Worm (Caenorhabditis elegans): ENCODE measurements around the gene F53F1.6.

F53F1.6 gene

ce11 chrV:13377130-13377529, 40.3 kb downstream of the F53F1.6 start (continued):
- no peak for TF ChIP-seq nhr-120 (GFP tag; IDR thresholded peaks at IDR 0.05)
- TF ChIP-seq nhr-27 (tag; optimal IDR thresholded peaks at IDR 0.05), result no peak
- no peak for TF ChIP-seq nfya-2 (GFP tag; IDR thresholded peaks at IDR 0.05)
- TF ChIP-seq nhr-80 (tag; optimal IDR thresholded peaks at IDR 0.05), result peak; percentile 91
- TF ChIP-seq let-607 (tag; optimal IDR thresholded peaks at IDR 0.05), result peak; percentile 79 to 91
- TF ChIP-seq snpc-4 (GFP tag; optimal IDR thresholded peaks at IDR 0.05), result no peak
- peak in 1 of 4 experiments; percentile 9 for TF ChIP-seq snpc-4 (tag; optimal IDR thresholded peaks at IDR 0.05)
- TF ChIP-seq Y67H2A.10 (GFP tag; conservative IDR thresholded peaks at IDR 0.05), result no peak
- TF ChIP-seq hmg-20 (GFP tag; IDR thresholded peaks at IDR 0.05), result no peak
- no peak for TF ChIP-seq nhr-179 (tag; optimal IDR thresholded peaks at IDR 0.05)

- TF ChIP-seq cebp-1 (GFP tag; IDR thresholded peaks at IDR 0.05), result no peak
- TF ChIP-seq cebp-1 (tag; optimal IDR thresholded peaks at IDR 0.05), result peak; percentile 19
- no peak for TF ChIP-seq rec-8 (tag; optimal IDR thresholded peaks at IDR 0.05)
- no peak for TF ChIP-seq zfh-2 (GFP tag; conservative IDR thresholded peaks at IDR 0.05)
- TF ChIP-seq tbx-9 (tag; optimal IDR thresholded peaks at IDR 0.05; ENCODE audit: borderline replicate concordance), result no peak
These were observed 41.6 kb downstream of the F53F1.6 start for ce11 chrV:13375861-13376260.

ce11 chrV:13374532-13374931, 42.9 kb downstream of the F53F1.6 start:
- TF ChIP-seq madf-8 (GFP tag; conservative IDR thresholded peaks at IDR 0.05) (no peak), lir-1 (GFP tag; conservative IDR thresholded peaks at IDR 0.05) (no peak), F52B5.7 (tag; optimal IDR thresholded peaks at IDR 0.05) (no peak), snpc-4 (GFP tag; optimal IDR thresholded peaks at IDR 0.05) (no peak), snpc-4 (tag; optimal IDR thresholded peaks at IDR 0.05) (no peak), dox-1 (GFP tag; IDR thresholded peaks at IDR 0.05) (peak; percentile 50; the same call in 1 of the 2 replicates), rcor-1 (GFP tag; IDR thresholded peaks at IDR 0.05) (no peak), ztf-6 (GFP tag; IDR thresholded peaks at IDR 0.05) (no peak), rec-8 (tag; optimal IDR thresholded peaks at IDR 0.05) (no peak), ceh-58 (GFP tag; IDR thresholded peaks at IDR 0.05) (no peak), egrh-3 (GFP tag; IDR thresholded peaks at IDR 0.05) (peak; percentile 63), F55B11.4 (tag; optimal IDR thresholded peaks at IDR 0.05; ENCODE audit: borderline replicate concordance, insufficient read depth) (no peak), nhr-80 (tag; optimal IDR thresholded peaks at IDR 0.05) (peak; percentile 17), aptf-3 (GFP tag; IDR thresholded peaks at IDR 0.05) (no peak), F10E7.11 (tag; optimal IDR thresholded peaks at IDR 0.05) (no peak), rpc-1 (optimal IDR thresholded peaks at IDR 0.05) (no peak), rpc-1 (tag; optimal IDR thresholded peaks at IDR 0.05) (no peak), hsf-1 (GFP tag; IDR thresholded peaks at IDR 0.05) (no peak), bed-1 (GFP tag; IDR thresholded peaks at IDR 0.05) (no peak), mes-4 (tag; optimal IDR thresholded peaks at IDR 0.05) (no peak), lin-54 (GFP tag; optimal IDR thresholded peaks at IDR 0.05) (no peak), ztf-18 (tag; optimal IDR thresholded peaks at IDR 0.05) (no peak), zfh-2 (GFP tag; conservative IDR thresholded peaks at IDR 0.05) (peak; percentile 89), hmg-1.2 (GFP tag; IDR thresholded peaks at IDR 0.05) (no peak; the same call in 1 of the 2 replicates), sea-2 (GFP tag; IDR thresholded peaks at IDR 0.05) (no peak), ztf-3 (GFP tag; optimal IDR thresholded peaks at IDR 0.05) (no peak), ccch-3 (GFP tag; optimal IDR thresholded peaks at IDR 0.05) (no peak), Y53G8AR.9 (GFP tag; conservative IDR thresholded peaks at IDR 0.05) (no peak)
